Worm (Caenorhabditis elegans): Measurements from ENCODE around the gene crn-4.
A peak's percentile ranks its signal among the peaks of the same experiment; 100 is the strongest.

The crn-4 gene

DNA sequence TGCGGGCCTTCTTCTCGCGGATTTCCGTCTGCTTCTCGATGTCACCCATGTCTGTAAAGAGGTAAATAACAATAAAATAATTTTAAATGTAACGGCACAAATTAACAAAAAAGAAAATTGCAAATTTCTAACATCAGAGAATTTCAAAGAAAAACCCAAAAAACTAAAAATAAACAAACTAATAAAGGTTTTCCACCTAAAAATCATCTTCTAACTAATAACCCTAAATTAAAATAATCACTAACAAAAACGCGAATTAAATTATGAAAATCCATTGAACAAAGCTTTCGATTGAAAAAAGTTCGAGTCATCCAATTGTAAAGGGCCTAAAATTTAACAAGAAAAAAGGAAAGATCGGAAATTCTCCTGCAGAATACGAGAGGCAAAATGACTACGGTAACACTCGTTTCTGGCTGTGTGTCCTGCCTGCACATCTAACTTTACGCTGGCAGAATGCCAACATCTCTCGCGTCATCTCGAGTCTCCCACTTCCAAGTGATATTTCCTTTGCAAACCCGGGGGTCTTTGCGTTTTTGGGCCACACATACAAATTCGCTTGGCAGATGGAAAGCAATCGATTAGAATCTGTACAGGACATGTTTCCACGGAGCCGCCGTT is 15.2 kb downstream of the crn-4 start, which contains the start of gene rpl-11.2 (continued):
- peak; percentile 98 for TF ChIP-seq hmg-11 (tag; optimal IDR thresholded peaks at IDR 0.05)
- TF ChIP-seq unc-39 (tag; optimal IDR thresholded peaks at IDR 0.05), result peak; percentile 22
- peak; percentile 84 for TF ChIP-seq ztf-4 (tag; optimal IDR thresholded peaks at IDR 0.05)
- TF ChIP-seq jun-1 (tag; optimal IDR thresholded peaks at IDR 0.05), result peak; percentile 88
- TF ChIP-seq zag-1 (tag; optimal IDR thresholded peaks at IDR 0.05), result peak; percentile 70
- no peak for TF ChIP-seq fkh-2 (tag; optimal IDR thresholded peaks at IDR 0.05)
- TF ChIP-seq eor-1 (tag; optimal IDR thresholded peaks at IDR 0.05), result peak in 1 of 2 experiments; percentile 58
- TF ChIP-seq lin-15B (tag; optimal IDR thresholded peaks at IDR 0.05), result peak; percentile 97
- TF ChIP-seq nhr-43 (tag; optimal IDR thresholded peaks at IDR 0.05; ENCODE audit: poor library complexity, severe bottlenecking), result peak; percentile 97
- no peak for TF ChIP-seq mml-1 (tag; optimal IDR thresholded peaks at IDR 0.05)
- TF ChIP-seq nhr-12 (tag; optimal IDR thresholded peaks at IDR 0.05), result no peak
- TF ChIP-seq nfya-1 (tag; optimal IDR thresholded peaks at IDR 0.05; ENCODE audit: insufficient read depth), result peak; percentile 99
- peak; percentile 86 for TF ChIP-seq sea-2 (GFP tag; optimal IDR thresholded peaks at IDR 0.05)
- peak; percentile 98 for TF ChIP-seq lin-39 (tag; optimal IDR thresholded peaks at IDR 0.05)
- peak; percentile 93 for TF ChIP-seq nhr-11 (tag; optimal IDR thresholded peaks at IDR 0.05)
- TF ChIP-seq unc-62 (GFP tag; optimal IDR thresholded peaks at IDR 0.05), result peak; percentile 80
- TF ChIP-seq daf-12 (tag; optimal IDR thresholded peaks at IDR 0.05), result no peak
- TF ChIP-seq fkh-10 (GFP tag; optimal IDR thresholded peaks at IDR 0.05), result peak; percentile 96
- peak; percentile 87 for TF ChIP-seq ama-1 (optimal IDR thresholded peaks at IDR 0.05)
- TF ChIP-seq elt-3 (tag; optimal IDR thresholded peaks at IDR 0.05), result peak in 1 of 3 experiments; percentile 73
- TF ChIP-seq elt-2 (tag; optimal IDR thresholded peaks at IDR 0.05), result peak; percentile 86
- TF ChIP-seq mdl-1 (tag; optimal IDR thresholded peaks at IDR 0.05), result no peak
- peak; percentile 97 for TF ChIP-seq pqm-1 (tag; optimal IDR thresholded peaks at IDR 0.05)
- peak; percentile 24 for TF ChIP-seq aly-2 (tag; optimal IDR thresholded peaks at IDR 0.05)
- no peak for TF ChIP-seq ceh-9 (tag; optimal IDR thresholded peaks at IDR 0.05)
- peak; percentile 87 for TF ChIP-seq tbx-2 (tag; optimal IDR thresholded peaks at IDR 0.05)
- peak; percentile 91 for TF ChIP-seq egl-27 (tag; optimal IDR thresholded peaks at IDR 0.05)
- TF ChIP-seq pha-4 (tag; optimal IDR thresholded peaks at IDR 0.05), result peak; percentile 99

DNA sequence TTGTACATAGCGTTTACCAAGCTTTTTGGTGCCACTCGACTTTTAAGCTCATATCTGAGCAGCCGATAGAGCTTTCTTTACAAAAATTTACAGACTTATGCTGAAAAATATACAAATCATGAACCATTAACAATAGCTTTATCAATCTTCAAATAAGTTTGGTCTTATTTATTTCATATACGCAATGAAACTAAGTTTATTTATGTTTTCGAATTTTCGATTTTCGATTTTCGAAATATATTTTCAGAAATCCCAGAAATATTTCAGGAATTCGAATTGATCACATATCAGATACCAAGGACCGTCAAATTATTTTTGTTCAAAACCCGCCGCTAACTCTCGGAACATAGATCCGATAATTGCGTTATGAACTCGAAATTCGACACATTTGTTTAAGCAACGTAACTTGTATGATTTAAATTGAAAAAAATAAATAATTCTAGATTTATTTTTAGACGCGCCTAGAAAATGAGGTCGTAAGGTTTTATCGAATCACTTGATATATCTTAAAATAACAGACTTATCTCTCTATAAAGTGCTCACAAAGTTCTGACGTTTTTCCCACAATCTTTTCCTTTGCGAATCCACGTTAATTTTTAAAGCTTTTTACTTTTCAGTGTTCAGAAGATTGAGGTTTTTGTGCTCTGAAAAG is 16.6 kb downstream of the crn-4 start:
- TF ChIP-seq aly-2 (tag; optimal IDR thresholded peaks at IDR 0.05) (peak; percentile 60), nhr-77 (tag; optimal IDR thresholded peaks at IDR 0.05) (peak; percentile 81), unc-62 (GFP tag; optimal IDR thresholded peaks at IDR 0.05) (no peak), elt-1 (tag; optimal IDR thresholded peaks at IDR 0.05) (no peak)

DNA sequence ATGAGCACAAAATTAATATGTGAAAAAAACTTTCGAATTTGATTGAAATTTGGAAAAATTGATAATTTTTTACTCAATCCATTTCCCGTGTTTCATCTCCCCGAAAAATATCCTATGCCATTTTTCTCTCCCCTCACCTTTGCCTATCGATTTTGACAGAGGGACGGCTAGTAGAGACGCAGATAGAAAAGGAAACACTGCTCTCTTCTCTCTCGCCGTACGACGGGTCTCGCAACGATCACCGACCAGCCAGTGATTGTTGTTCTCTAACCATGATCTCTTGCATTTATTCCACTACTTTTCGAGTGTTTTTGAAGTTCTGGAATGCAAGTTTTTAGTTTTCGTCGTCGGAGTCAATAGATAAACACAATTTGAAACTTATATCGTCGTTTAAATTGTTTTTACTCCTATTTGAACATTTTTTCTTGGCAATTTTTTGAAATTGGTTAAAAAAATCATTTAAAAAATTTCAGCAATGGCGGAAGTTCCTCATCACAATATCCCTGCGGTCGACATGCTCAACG is 20.4 kb downstream of the crn-4 start, which contains the start of gene vha-15:
TSS of gene vha-15 (plus strand) at position 474 of the 524 bp plus-strand sequence.
- no peak for TF ChIP-seq nhr-67 (tag; optimal IDR thresholded peaks at IDR 0.05)
- TF ChIP-seq ztf-4 (tag; optimal IDR thresholded peaks at IDR 0.05), result no peak
- no peak for TF ChIP-seq aly-2 (tag; optimal IDR thresholded peaks at IDR 0.05)
- peak; percentile 48 for TF ChIP-seq nhr-43 (tag; optimal IDR thresholded peaks at IDR 0.05; ENCODE audit: poor library complexity, severe bottlenecking)
- TF ChIP-seq lin-39 (tag; optimal IDR thresholded peaks at IDR 0.05), result peak; percentile 85
- TF ChIP-seq R02D3.7 (tag; optimal IDR thresholded peaks at IDR 0.05), result peak; percentile 49
- no peak for TF ChIP-seq ztf-11 (tag; optimal IDR thresholded peaks at IDR 0.05)
- no peak for TF ChIP-seq mml-1 (tag; optimal IDR thresholded peaks at IDR 0.05)
- no peak for TF ChIP-seq nhr-77 (tag; optimal IDR thresholded peaks at IDR 0.05)
- no peak for TF ChIP-seq nhr-12 (tag; optimal IDR thresholded peaks at IDR 0.05)
- no peak for TF ChIP-seq mdl-1 (tag; optimal IDR thresholded peaks at IDR 0.05)
- TF ChIP-seq pqm-1 (tag; optimal IDR thresholded peaks at IDR 0.05), result peak; percentile 62
- TF ChIP-seq elt-1 (tag; optimal IDR thresholded peaks at IDR 0.05), result peak; percentile 7
- TF ChIP-seq nfya-1 (tag; optimal IDR thresholded peaks at IDR 0.05; ENCODE audit: insufficient read depth), result peak; percentile 95
- TF ChIP-seq ama-1 (optimal IDR thresholded peaks at IDR 0.05), result no peak
- TF ChIP-seq lin-15B (tag; optimal IDR thresholded peaks at IDR 0.05), result peak; percentile 75
- TF ChIP-seq daf-12 (tag; optimal IDR thresholded peaks at IDR 0.05), result no peak
- TF ChIP-seq ceh-28 (tag; optimal IDR thresholded peaks at IDR 0.05), result peak; percentile 93
- no peak for TF ChIP-seq unc-62 (GFP tag; optimal IDR thresholded peaks at IDR 0.05)
- TF ChIP-seq hmg-11 (tag; optimal IDR thresholded peaks at IDR 0.05), result peak; percentile 65
- TF ChIP-seq ceh-16 (tag; optimal IDR thresholded peaks at IDR 0.05), result no peak
- TF ChIP-seq ceh-9 (tag; optimal IDR thresholded peaks at IDR 0.05), result no peak
- no peak for TF ChIP-seq nhr-76 (tag; optimal IDR thresholded peaks at IDR 0.05)
- peak; percentile 93 for TF ChIP-seq nhr-25 (tag; optimal IDR thresholded peaks at IDR 0.05)
- peak; percentile 37 for TF ChIP-seq skn-1 (tag; optimal IDR thresholded peaks at IDR 0.05)
- TF ChIP-seq fkh-2 (tag; optimal IDR thresholded peaks at IDR 0.05), result no peak
- no peak for TF ChIP-seq egl-27 (tag; optimal IDR thresholded peaks at IDR 0.05)
- peak; percentile 3 for TF ChIP-seq egl-5 (tag; optimal IDR thresholded peaks at IDR 0.05)
- TF ChIP-seq zag-1 (tag; optimal IDR thresholded peaks at IDR 0.05), result no peak
- no peak for TF ChIP-seq elt-3 (tag; optimal IDR thresholded peaks at IDR 0.05)
- no peak for TF ChIP-seq fos-1 (tag; optimal IDR thresholded peaks at IDR 0.05)
- TF ChIP-seq tbx-2 (tag; optimal IDR thresholded peaks at IDR 0.05), result no peak
- TF ChIP-seq jun-1 (tag; optimal IDR thresholded peaks at IDR 0.05), result peak; percentile 9
- TF ChIP-seq nhr-237 (tag; optimal IDR thresholded peaks at IDR 0.05), result no peak
- peak; percentile 86 for TF ChIP-seq pha-4 (tag; optimal IDR thresholded peaks at IDR 0.05)
- TF ChIP-seq nhr-28 (tag; optimal IDR thresholded peaks at IDR 0.05), result no peak
- peak; percentile 73 for TF ChIP-seq nhr-23 (tag; optimal IDR thresholded peaks at IDR 0.05)
- TF ChIP-seq elt-2 (tag; optimal IDR thresholded peaks at IDR 0.05), result peak; percentile 63
- TF ChIP-seq eor-1 (tag; optimal IDR thresholded peaks at IDR 0.05), result no peak
- TF ChIP-seq nhr-11 (tag; optimal IDR thresholded peaks at IDR 0.05), result no peak
